Fruit fly (Drosophila melanogaster) whole organism, adult: ENCODE data around the gene CG7695.

Source experiments
- CG1620 ChIP-seq: fragments of 200-800 bp; sonication (Bioruptor generic); optimal IDR thresholded peaks from 2 replicates; lab custom pipeline; 2016; ENCODE audit warnings: missing biosample characterization, missing genetic modification characterization
- CG5204 ChIP-seq: fragments of 200-800 bp; sonication (Bioruptor generic); optimal IDR thresholded peaks from 2 replicates; lab custom pipeline; 2016; ENCODE audit warnings: missing biosample characterization, missing genetic modification characterization
- CG7045 ChIP-seq: fragments of 200-800 bp; sonication (Bioruptor generic); optimal IDR thresholded peaks from 2 replicates; lab custom pipeline; 2017; ENCODE audit warnings: missing biosample characterization, mild to moderate bottlenecking, missing genetic modification characterization
- Clk ChIP-seq: fragments of 200-800 bp; sonication (Bioruptor generic); optimal IDR thresholded peaks from 2 replicates; lab custom pipeline; 2017; ENCODE audit warnings: missing biosample characterization, missing genetic modification characterization
- Hr96 ChIP-seq: fragments of 200-800 bp; sonication (Bioruptor generic); optimal IDR thresholded peaks from 2 replicates; lab custom pipeline; 2016; ENCODE audit warnings: missing biosample characterization, missing genetic modification characterization
- Mnt ChIP-seq: fragments of 200-800 bp; sonication (Bioruptor generic); optimal IDR thresholded peaks from 2 replicates; lab custom pipeline; 2016; ENCODE audit warnings: missing biosample characterization, mild to moderate bottlenecking, missing genetic modification characterization
- ovo ChIP-seq: fragments of 200-800 bp; sonication (Bioruptor generic); optimal IDR thresholded peaks from 2 replicates; lab custom pipeline; 2016; ENCODE audit warnings: missing biosample characterization, missing genetic modification characterization
- tj ChIP-seq: fragments of 200-800 bp; sonication (Bioruptor generic); optimal IDR thresholded peaks from 3 replicates; lab custom pipeline; 2017; ENCODE audit warnings: missing biosample characterization, mild to moderate bottlenecking, missing genetic modification characterization, moderate library complexity
- toe ChIP-seq: fragments of 200-800 bp; sonication (Bioruptor generic); optimal IDR thresholded peaks from 2 replicates; lab custom pipeline; 2016; ENCODE audit warnings: missing biosample characterization, missing genetic modification characterization

DNA sequence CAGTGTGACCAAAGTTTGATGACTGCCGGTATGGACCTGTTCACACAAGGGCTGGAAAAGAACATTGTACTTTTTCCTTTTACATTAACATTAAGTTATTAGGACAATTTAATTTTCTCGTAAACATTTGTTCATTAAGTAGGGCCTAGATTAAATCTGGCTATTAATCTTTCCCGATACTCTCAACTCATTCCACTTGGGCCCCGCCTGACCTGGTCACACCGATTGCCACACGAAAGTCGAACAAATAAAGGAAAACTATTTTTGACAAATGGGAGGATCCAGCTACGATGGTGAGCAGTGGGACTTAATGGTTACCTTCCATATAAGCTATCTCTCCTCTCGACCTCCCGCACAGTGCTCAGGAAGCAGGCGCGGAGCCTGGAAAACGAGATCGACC lies 46.2 kb upstream of the CG7695 start, which contains the start of the genes Cpsf73 and Gos28:
- TF ChIP-seq Mnt (GFP tag; lab: Kevin White, UChicago) (peak; percentile 5), CG7045 (GFP tag; lab: Kevin White, UChicago) (no peak), Hr96 (GFP tag; lab: Kevin White, UChicago) (no peak), Clk (GFP tag; lab: Kevin White, UChicago) (no peak), ovo (GFP tag; lab: Kevin White, UChicago) (no peak), CG5204 (GFP tag; lab: Kevin White, UChicago) (no peak), toe (GFP tag; lab: Kevin White, UChicago) (no peak), tj (GFP tag; lab: Kevin White, UChicago) (no peak), CG1620 (GFP tag; lab: Kevin White, UChicago) (no peak)
